Fruit fly (Drosophila melanogaster) whole organism, wandering third instar larva: ENCODE data around the gene elg1.

Experiments
- Dif ChIP-seq: fragments of 200-275, 200-300 bp; sonication (Bioruptor generic); optimal IDR thresholded peaks from 2 replicates; lab custom pipeline; 2018; ENCODE audit warnings: missing biosample characterization, missing genetic modification characterization; ENCODE audit not compliant: partially characterized antibody
- GATAd ChIP-seq: sonication (Bioruptor generic); optimal IDR thresholded peaks from 2 replicates; lab custom pipeline; 2016; ENCODE audit warnings: missing biosample characterization, missing genetic modification characterization
- Hr78 ChIP-seq: fragments of >200 bp; optimal IDR thresholded peaks from 2 replicates; lab custom pipeline; 2017; ENCODE audit warnings: missing biosample characterization, missing genetic modification characterization
- Myc ChIP-seq: fragments of >200 bp; optimal IDR thresholded peaks from 2 replicates; lab custom pipeline; 2017
- OdsH ChIP-seq: fragments of 200-800 bp; sonication (Bioruptor generic); optimal IDR thresholded peaks from 2 replicates; lab custom pipeline; 2016; ENCODE audit warnings: missing biosample characterization, mild to moderate bottlenecking, missing genetic modification characterization
- Sp1 ChIP-seq: fragments of 200-800 bp; sonication (Bioruptor generic); optimal IDR thresholded peaks from 3 replicates; lab custom pipeline; 2019; ENCODE audit warnings: missing biosample characterization, mild to moderate bottlenecking, missing genetic modification characterization, moderate library complexity
- Vsx2 ChIP-seq: fragments of 200-300, 225-300 bp; sonication (Bioruptor generic); optimal IDR thresholded peaks from 2 replicates; lab custom pipeline; 2018; ENCODE audit warnings: missing biosample characterization, missing genetic modification characterization; ENCODE audit not compliant: partially characterized antibody
- dsf ChIP-seq: sonication (Bioruptor generic); optimal IDR thresholded peaks from 2 replicates; lab custom pipeline; 2016; ENCODE audit warnings: missing biosample characterization, missing genetic modification characterization, borderline replicate concordance
- pan ChIP-seq: fragments of >200 bp; optimal IDR thresholded peaks from 2 replicates; lab custom pipeline; 2017
- rgr ChIP-seq: fragments of 200-800 bp; sonication (Bioruptor generic); optimal IDR thresholded peaks from 3 replicates; lab custom pipeline; 2016; ENCODE audit warnings: missing biosample characterization, mild to moderate bottlenecking, missing genetic modification characterization

DNA sequence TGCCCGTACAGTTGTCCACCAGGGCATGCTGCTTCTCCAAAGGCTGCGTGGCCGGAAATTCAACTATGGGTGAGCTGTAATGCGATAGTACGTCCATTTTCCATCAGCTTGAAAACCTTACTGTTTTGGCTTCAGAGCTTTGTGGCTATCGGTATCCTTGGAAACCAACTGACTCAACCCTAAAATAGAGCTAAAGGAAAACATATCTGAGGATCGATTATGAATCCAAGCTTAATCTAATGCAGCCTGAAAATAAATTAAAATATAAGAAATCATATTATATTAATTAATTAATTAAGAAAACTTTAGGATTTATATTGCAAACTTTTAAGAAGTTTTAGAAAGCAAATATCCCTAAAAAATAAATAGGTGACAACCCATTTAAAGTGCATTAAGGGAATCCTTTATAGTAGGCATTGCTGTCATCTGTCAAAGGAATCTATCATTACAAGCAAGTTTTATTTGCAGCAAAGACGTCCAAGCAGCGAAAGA lies 34.4 kb upstream of the elg1 start, which contains the start of the genes CG13074 and ATPsynbetaL:
- TF ChIP-seq Hr78 (GFP tag; lab: Kevin White, UChicago) (no peak), Dif (GFP tag; lab: Kevin White, UChicago) (no peak), GATAd (no peak), Vsx2 (GFP tag; lab: Kevin White, UChicago) (no peak), dsf (no peak), Myc (lab: Kevin White, UChicago) (no peak), pan (lab: Kevin White, UChicago) (no peak), Sp1 (no peak), OdsH (GFP tag; lab: Kevin White, UChicago) (no peak), rgr (GFP tag; lab: Kevin White, UChicago) (no peak)
